Worm (Caenorhabditis elegans) whole organism, young adult: ENCODE measurements around the gene E01G4.6.

ENCODE experiments used
- B0019.2 ChIP-seq: fragments of 200-800 bp; sonication (Bioruptor generic); conservative IDR thresholded peaks from 2 replicates; pipeline ENCODE4 v1.3.6; 2022; ENCODE audit warnings: missing genetic modification reagents, missing genetic modification characterization, missing compliant biosample characterization
- F37B4.10 ChIP-seq: fragments of 200-800 bp; sonication (Bioruptor generic); IDR thresholded peaks from 2 replicates; pipeline ENCODE4 v1.3.6; 2022; ENCODE audit warnings: missing genetic modification characterization, missing compliant biosample characterization
- F39B2.1 ChIP-seq: fragments of 200-800 bp; sonication (Bioruptor generic); IDR thresholded peaks from 2 replicates; pipeline ENCODE4 v1.3.6; 2022; ENCODE audit warnings: missing genetic modification reagents, missing genetic modification characterization, missing compliant biosample characterization
- F57A8.1 ChIP-seq: fragments of 200-800 bp; sonication (Bioruptor generic); optimal IDR thresholded peaks from 2 replicates; lab custom pipeline; 2018; ENCODE audit warnings: mild to moderate bottlenecking, missing genetic modification characterization, moderate library complexity, missing compliant biosample characterization
- K12H6.12 ChIP-seq: fragments of 200-800 bp; sonication (Bioruptor generic); optimal IDR thresholded peaks from 2 replicates; lab custom pipeline; 2018; ENCODE audit warnings: mild to moderate bottlenecking, missing genetic modification characterization, missing compliant biosample characterization
- Y53F4B.3 ChIP-seq: fragments of 200-800 bp; sonication (Bioruptor generic); IDR thresholded peaks from 2 replicates; pipeline ENCODE4 v1.3.6; 2022; ENCODE audit warnings: missing genetic modification reagents, missing genetic modification characterization, missing compliant biosample characterization
- Y53G8AR.9 ChIP-seq: fragments of 200-800 bp; sonication (Bioruptor generic); conservative IDR thresholded peaks from 2 replicates; pipeline ENCODE4 v1.3.6; 2022; ENCODE audit warnings: missing genetic modification reagents, missing genetic modification characterization, missing compliant biosample characterization
- Y56A3A.18 ChIP-seq: fragments of 200-800 bp; sonication (Bioruptor generic); IDR thresholded peaks from 2 replicates; pipeline ENCODE4 v1.3.6; 2022; ENCODE audit warnings: missing genetic modification reagents, missing genetic modification characterization, missing compliant biosample characterization
- Y95B8A.8 ChIP-seq: fragments of 200-800 bp; sonication (Bioruptor generic); IDR thresholded peaks from 2 replicates; pipeline ENCODE4 v1.3.6; 2022; ENCODE audit warnings: missing genetic modification reagents, missing genetic modification characterization, missing compliant biosample characterization
- ama-1 ChIP-seq, 3 experiments: fragments of 150-350 bp in 1 of 3; sonication (generic microtip) in 2 of 3; optimal IDR thresholded peaks; 2 replicates each; lab custom pipeline; 2014 to 2018; ENCODE audit warnings: missing biosample characterization in 2 of 3, missing genetic modification characterization in 2 of 3, missing genetic modification reagents in 2 of 3
- aptf-3 ChIP-seq: fragments of 200-800 bp; sonication (Bioruptor generic); IDR thresholded peaks from 2 replicates; pipeline ENCODE4 v1.3.6; 2022; ENCODE audit warnings: missing genetic modification characterization, missing compliant biosample characterization
- attf-5 ChIP-seq: fragments of 200-800 bp; sonication (Bioruptor generic); optimal IDR thresholded peaks from 2 replicates; lab custom pipeline; 2018; ENCODE audit warnings: mild to moderate bottlenecking, missing genetic modification characterization, missing compliant biosample characterization
- bed-1 ChIP-seq: fragments of 200-800 bp; sonication (Bioruptor generic); IDR thresholded peaks from 2 replicates; pipeline ENCODE4 v1.3.6; 2022; ENCODE audit warnings: missing genetic modification reagents, missing genetic modification characterization, missing compliant biosample characterization
- cebp-1 ChIP-seq, 2 experiments: fragments of 200-800 bp in 1 of 2; sonication (Bioruptor generic) in 1 of 2; sonication (generic microtip) in 1 of 2; IDR thresholded peaks in 1 of 2; optimal IDR thresholded peaks in 1 of 2; 2 replicates each; pipeline versions ENCODE4 v1.3.6 to Lab custom; 2017 to 2022; ENCODE audit warnings: missing compliant biosample characterization in 2 of 2, missing genetic modification characterization in 2 of 2, mild to moderate bottlenecking in 1 of 2, missing genetic modification reagents in 1 of 2, moderate library complexity in 1 of 2
- ceh-100 ChIP-seq: fragments of 200-800 bp; sonication (Bioruptor generic); IDR thresholded peaks from 2 replicates; pipeline ENCODE4 v1.3.6; 2022; ENCODE audit warnings: missing genetic modification reagents, missing genetic modification characterization, missing compliant biosample characterization
- ceh-40 ChIP-seq: fragments of 200-800 bp; sonication (Bioruptor generic); IDR thresholded peaks from 2 replicates; pipeline ENCODE4 v1.3.6; 2022; ENCODE audit warnings: missing genetic modification characterization, missing compliant biosample characterization
- ceh-79 ChIP-seq: sonication (generic microtip); optimal IDR thresholded peaks from 2 replicates; lab custom pipeline; 2017; ENCODE audit warnings: mild to moderate bottlenecking, missing genetic modification characterization, missing compliant biosample characterization
- egl-18 ChIP-seq: fragments of 200-800 bp; sonication (Bioruptor generic); IDR thresholded peaks from 2 replicates; pipeline ENCODE4 v1.3.6; 2022; ENCODE audit warnings: missing genetic modification reagents, missing genetic modification characterization, missing compliant biosample characterization
- egrh-3 ChIP-seq: fragments of 200-800 bp; sonication (Bioruptor generic); IDR thresholded peaks from 2 replicates; pipeline ENCODE4 v1.3.6; 2022; ENCODE audit warnings: missing genetic modification reagents, missing genetic modification characterization, missing compliant biosample characterization
- him-1 ChIP-seq: sonication (generic microtip); optimal IDR thresholded peaks from 2 replicates; lab custom pipeline; 2016; ENCODE audit warnings: missing genotype, missing genetic modification reagents, missing genetic modification characterization, missing compliant biosample characterization
- hlh-12 ChIP-seq: sonication (generic microtip); optimal IDR thresholded peaks from 2 replicates; lab custom pipeline; 2016; ENCODE audit warnings: missing genetic modification characterization, missing compliant biosample characterization
- let-526 ChIP-seq: fragments of 200-800 bp; sonication (Bioruptor generic); IDR thresholded peaks from 2 replicates; pipeline ENCODE4 v1.3.6; 2022; ENCODE audit warnings: missing genetic modification reagents, missing genetic modification characterization, missing compliant biosample characterization
- lin-26 ChIP-seq: fragments of 200-800 bp; sonication (Bioruptor generic); IDR thresholded peaks from 2 replicates; pipeline ENCODE4 v1.3.6; 2022; ENCODE audit warnings: missing genetic modification reagents, missing genetic modification characterization, missing compliant biosample characterization
- mcd-1 ChIP-seq: fragments of 200-800 bp; sonication (Bioruptor generic); IDR thresholded peaks from 2 replicates; pipeline ENCODE4 v1.3.6; 2022; ENCODE audit warnings: missing genetic modification reagents, missing genetic modification characterization, missing compliant biosample characterization
- nfya-2 ChIP-seq: fragments of 200-800 bp; sonication (Bioruptor generic); IDR thresholded peaks from 2 replicates; pipeline ENCODE4 v1.3.6; 2022; ENCODE audit warnings: missing genetic modification reagents, missing genetic modification characterization, missing compliant biosample characterization
- nfyb-1 ChIP-seq: fragments of 200-800 bp; sonication (Bioruptor generic); IDR thresholded peaks from 2 replicates; pipeline ENCODE4 v1.3.6; 2022; ENCODE audit warnings: missing genetic modification reagents, missing genetic modification characterization, missing compliant biosample characterization
- nhr-80 ChIP-seq: sonication (generic microtip); optimal IDR thresholded peaks from 2 replicates; lab custom pipeline; 2016; ENCODE audit warnings: missing genetic modification characterization, missing compliant biosample characterization
- pbrm-1 ChIP-seq: fragments of 200-800 bp; sonication (Bioruptor generic); IDR thresholded peaks from 2 replicates; pipeline ENCODE4 v1.3.6; 2022; ENCODE audit warnings: missing genetic modification reagents, missing genetic modification characterization, missing compliant biosample characterization
- rec-8 ChIP-seq, 2 experiments: sonication (generic microtip); optimal IDR thresholded peaks; 2 replicates each; lab custom pipeline; 2016; ENCODE audit warnings: mild to moderate bottlenecking in 2 of 2, missing genetic modification characterization in 2 of 2, missing genetic modification reagents in 2 of 2, missing genotype in 2 of 2, missing biosample characterization in 1 of 2, missing compliant biosample characterization in 1 of 2, moderate library complexity in 1 of 2
- repo-1 ChIP-seq: sonication (generic microtip); optimal IDR thresholded peaks from 2 replicates; lab custom pipeline; 2017; ENCODE audit warnings: mild to moderate bottlenecking, missing genetic modification characterization, missing compliant biosample characterization
- rpc-1 ChIP-seq, 2 experiments: fragments of 150-350 bp in 1 of 2; sonication (generic microtip) in 1 of 2; optimal IDR thresholded peaks; 2 replicates each; lab custom pipeline; 2014 to 2018; ENCODE audit warnings: missing biosample characterization in 1 of 2, missing genetic modification characterization in 1 of 2, missing genetic modification reagents in 1 of 2, missing genotype in 1 of 2
- sdz-38 ChIP-seq: sonication (generic microtip); optimal IDR thresholded peaks from 2 replicates; lab custom pipeline; 2016; ENCODE audit warnings: missing genotype, missing genetic modification characterization, missing compliant biosample characterization
- sea-2 ChIP-seq: fragments of 200-800 bp; sonication (Bioruptor generic); IDR thresholded peaks from 2 replicates; pipeline ENCODE4 v1.3.6; 2022; ENCODE audit warnings: missing genetic modification characterization, missing compliant biosample characterization
- snpc-1.1 ChIP-seq: sonication (generic microtip); optimal IDR thresholded peaks from 2 replicates; lab custom pipeline; 2017; ENCODE audit warnings: missing genetic modification characterization, mild to moderate bottlenecking, missing compliant biosample characterization, antibody characterized with exemption, moderate library complexity, missing genotype, missing genetic modification reagents; ENCODE audit not compliant: insufficient read depth
- snpc-4 ChIP-seq, 5 experiments: fragments of 150-350 bp in 1 of 5; sonication (generic microtip) in 4 of 5; optimal IDR thresholded peaks; 2 replicates each; lab custom pipeline; 2014 to 2018; ENCODE audit warnings: missing genetic modification characterization in 5 of 5, missing biosample characterization in 3 of 5, antibody characterized with exemption in 2 of 5, mild to moderate bottlenecking in 2 of 5, missing compliant biosample characterization in 2 of 5, missing genotype in 2 of 5, moderate library complexity in 2 of 5, missing genetic modification reagents in 1 of 5
- tbp1 ChIP-seq: fragments of 200-800 bp; sonication (Bioruptor generic); optimal IDR thresholded peaks from 2 replicates; lab custom pipeline; 2018; ENCODE audit warnings: mild to moderate bottlenecking, missing genetic modification characterization, missing compliant biosample characterization
- tbx-9 ChIP-seq: sonication (generic microtip); optimal IDR thresholded peaks from 2 replicates; lab custom pipeline; 2016; ENCODE audit warnings: borderline replicate concordance, missing genetic modification characterization, inconsistent platforms, missing compliant biosample characterization
- unc-62 ChIP-seq: fragments of 150-350 bp; optimal IDR thresholded peaks from 2 replicates; lab custom pipeline; 2014; ENCODE audit warnings: missing biosample characterization, missing genetic modification reagents, missing genetic modification characterization
- xnd-1 ChIP-seq: sonication (generic microtip); optimal IDR thresholded peaks from 2 replicates; lab custom pipeline; 2016; ENCODE audit warnings: missing genotype, missing genetic modification reagents, missing genetic modification characterization, missing compliant biosample characterization
- ztf-25 ChIP-seq: fragments of 200-800 bp; sonication (Bioruptor generic); IDR thresholded peaks from 2 replicates; pipeline ENCODE4 v1.3.6; 2022; ENCODE audit warnings: missing genetic modification reagents, missing genetic modification characterization, missing compliant biosample characterization
- ztf-28 ChIP-seq: fragments of 200-800 bp; sonication (Bioruptor generic); IDR thresholded peaks from 2 replicates; pipeline ENCODE4 v1.3.6; 2022; ENCODE audit warnings: missing genetic modification reagents, missing genetic modification characterization, missing compliant biosample characterization
- ztf-6 ChIP-seq: fragments of 200-800 bp; sonication (Bioruptor generic); IDR thresholded peaks from 2 replicates; pipeline ENCODE4 v1.3.6; 2022; ENCODE audit warnings: missing genetic modification reagents, missing genetic modification characterization, missing compliant biosample characterization

E01G4.6 gene

ce11 chrII:13460592-13461395 lies 21.4 kb upstream of the E01G4.6 start, which contains the start of gene pqn-27 (continued):
- TF ChIP-seq repo-1 (tag; lab: Kevin White, UChicago), result peak; percentile 91
- peak; percentile 71 for TF ChIP-seq K12H6.12 (tag; lab: Kevin White, UChicago)
- no peak for TF ChIP-seq sea-2
- no peak for TF ChIP-seq ztf-25 (GFP tag; lab: Robert Waterston, UW)
- TF ChIP-seq Y56A3A.18, result peak; percentile 79; the same call in 1 of the 2 replicates
- no peak for TF ChIP-seq F39B2.1 (GFP tag; lab: Robert Waterston, UW)
- no peak for TF ChIP-seq ceh-100 (GFP tag; lab: Robert Waterston, UW)
- no peak for TF ChIP-seq ceh-79 (tag; lab: Kevin White, UChicago)
- no peak for TF ChIP-seq snpc-4 (GFP tag; optimal IDR thresholded peaks at IDR 0.05; lab: Kevin White, UChicago)
- TF ChIP-seq snpc-4 (tag; optimal IDR thresholded peaks at IDR 0.05; lab: Kevin White, UChicago), result peak in 1 of 4 experiments; percentile 46
- no peak for TF ChIP-seq him-1 (tag; lab: Kevin White, UChicago)

ce11 chrII:13461604-13462375 lies 20.4 kb upstream of the E01G4.6 start:
- TF ChIP-seq attf-5 (GFP tag; lab: Kevin White, UChicago), result peak; percentile 39
- TF ChIP-seq rec-8 (tag; optimal IDR thresholded peaks at IDR 0.05; lab: Kevin White, UChicago), result no peak
- no peak for TF ChIP-seq nfya-2
- no peak for TF ChIP-seq egl-18 (GFP tag; lab: Robert Waterston, UW)
- no peak for TF ChIP-seq xnd-1 (tag; lab: Kevin White, UChicago)
- no peak for TF ChIP-seq hlh-12 (tag; lab: Kevin White, UChicago)
- TF ChIP-seq egrh-3 (GFP tag; lab: Robert Waterston, UW), result 0 out of 2 replicates have a peak, but pooled peaks have one; percentile 28
- no peak for TF ChIP-seq ztf-6 (GFP tag; lab: Robert Waterston, UW)
- peak; percentile 65; the same call in 1 of the 2 replicates for TF ChIP-seq let-526 (GFP tag; lab: Robert Waterston, UW)
- TF ChIP-seq cebp-1 (GFP tag; IDR thresholded peaks at IDR 0.05; lab: Robert Waterston, UW), result no peak
- peak; percentile 59 for TF ChIP-seq cebp-1 (tag; optimal IDR thresholded peaks at IDR 0.05; lab: Kevin White, UChicago)
- no peak for TF ChIP-seq aptf-3 (GFP tag; lab: Robert Waterston, UW)
- no peak for TF ChIP-seq snpc-1.1
- no peak for TF ChIP-seq ztf-28 (GFP tag; lab: Robert Waterston, UW)
- TF ChIP-seq lin-26, result peak; percentile 76
- TF ChIP-seq Y95B8A.8, result no peak
- no peak for TF ChIP-seq rpc-1 (optimal IDR thresholded peaks at IDR 0.05; lab: Kevin White, UChicago)
- TF ChIP-seq rpc-1 (tag; optimal IDR thresholded peaks at IDR 0.05; lab: Kevin White, UChicago), result no peak
- peak; percentile 88 for TF ChIP-seq nhr-80
- 0 out of 2 replicates have a peak, but pooled peaks have one; percentile 14 for TF ChIP-seq ztf-25 (GFP tag; lab: Robert Waterston, UW)
- TF ChIP-seq him-1 (tag; lab: Kevin White, UChicago), result no peak
- peak; percentile 59 for TF ChIP-seq mcd-1 (GFP tag; lab: Robert Waterston, UW)
- TF ChIP-seq tbx-9, result no peak
- TF ChIP-seq Y53F4B.3 (GFP tag; lab: Robert Waterston, UW), result no peak
- TF ChIP-seq B0019.2 (GFP tag; lab: Robert Waterston, UW), result no peak
- no peak for TF ChIP-seq F57A8.1 (GFP tag; lab: Kevin White, UChicago)
- peak; percentile 15 for TF ChIP-seq unc-62 (GFP tag; lab: Kevin White, UChicago)
- no peak for TF ChIP-seq Y53G8AR.9 (GFP tag; lab: Robert Waterston, UW)
- TF ChIP-seq nfyb-1 (GFP tag; lab: Robert Waterston, UW), result peak; percentile 70
- 0 out of 2 replicates have a peak, but pooled peaks have one; percentile 56 for TF ChIP-seq ceh-40 (GFP tag; lab: Robert Waterston, UW)
- TF ChIP-seq F37B4.10 (GFP tag; lab: Robert Waterston, UW), result no peak
- TF ChIP-seq tbp1 (GFP tag; lab: Kevin White, UChicago), result peak; percentile 30
- no peak for TF ChIP-seq pbrm-1
- TF ChIP-seq bed-1 (GFP tag; lab: Robert Waterston, UW), result no peak
- TF ChIP-seq sdz-38 (tag; lab: Kevin White, UChicago), result no peak
- TF ChIP-seq ama-1 (optimal IDR thresholded peaks at IDR 0.05; lab: Kevin White, UChicago), result peak; percentile 92
- TF ChIP-seq ama-1 (GFP tag; optimal IDR thresholded peaks at IDR 0.05; lab: Kevin White, UChicago), result no peak
